Fruit fly (Drosophila melanogaster) whole organism, embryonic: ENCODE measurements around the gene CG18262.
A peak's percentile ranks its signal among the peaks of the same experiment; 100 is the strongest.

Experiments
- Bgb ChIP-seq: fragments of 200-800 bp; sonication (Bioruptor generic); IDR thresholded peaks from 2 replicates; pipeline ENCODE4 v1.3.6; 2022; ENCODE audit warnings: missing biosample characterization, missing genetic modification characterization; ENCODE audit not compliant: partially characterized antibody
- Blimp-1 ChIP-seq: fragments of 200-800 bp; sonication (Bioruptor generic); optimal IDR thresholded peaks from 3 replicates; lab custom pipeline; 2018; ENCODE audit warnings: missing biosample characterization, missing genetic modification characterization, mild to moderate bottlenecking, moderate library complexity, missing genetic modification reagents
- CG11093 ChIP-seq: fragments of 200-800 bp; sonication (Bioruptor generic); IDR thresholded peaks from 3 replicates; pipeline ENCODE4 v1.3.6; 2022; ENCODE audit warnings: missing biosample characterization, missing genetic modification characterization
- CG12659 ChIP-seq: fragments of 200-800 bp; sonication (Bioruptor generic); optimal IDR thresholded peaks from 3 replicates; lab custom pipeline; 2017; ENCODE audit warnings: mild to moderate bottlenecking, missing biosample characterization, missing genetic modification reagents, missing genetic modification characterization
- CG17328 ChIP-seq: fragments of 200-800 bp; sonication (Bioruptor generic); IDR thresholded peaks from 2 replicates; pipeline ENCODE4 v1.3.6; 2022; ENCODE audit warnings: missing biosample characterization, missing genetic modification characterization
- CG18619 ChIP-seq: fragments of 200-800 bp; sonication (Bioruptor generic); optimal IDR thresholded peaks from 3 replicates; lab custom pipeline; 2017; ENCODE audit warnings: missing biosample characterization, mild to moderate bottlenecking, missing genetic modification characterization
- CG3163 ChIP-seq: fragments of 200-800 bp; sonication (Bioruptor generic); optimal IDR thresholded peaks from 3 replicates; lab custom pipeline; 2016; ENCODE audit warnings: missing biosample characterization, missing genetic modification characterization
- CG5953 ChIP-seq: fragments of 200-800 bp; sonication (Bioruptor generic); IDR thresholded peaks from 2 replicates; pipeline ENCODE4 v1.3.6; 2022; ENCODE audit warnings: missing biosample characterization, missing genetic modification characterization
- CG6175 ChIP-seq: fragments of 200-800 bp; sonication (Bioruptor generic); IDR thresholded peaks from 3 replicates; pipeline ENCODE4 v1.3.6; 2022; ENCODE audit warnings: missing biosample characterization, missing genetic modification characterization
- CG6272 ChIP-seq: fragments of 200-800 bp; sonication (Bioruptor generic); IDR thresholded peaks from 2 replicates; pipeline ENCODE4 v1.3.6; 2022; ENCODE audit warnings: missing biosample characterization, missing genetic modification characterization
- CG6683 ChIP-seq: fragments of 200-800 bp; sonication (Bioruptor generic); optimal IDR thresholded peaks from 2 replicates; lab custom pipeline; 2017; ENCODE audit warnings: missing biosample characterization, mild to moderate bottlenecking, missing genetic modification characterization, missing genetic modification reagents
- CG6791 ChIP-seq: fragments of 200-800 bp; sonication (Bioruptor generic); IDR thresholded peaks from 3 replicates; pipeline ENCODE4 v1.3.6; 2022; ENCODE audit warnings: missing biosample characterization, missing genetic modification characterization; ENCODE audit not compliant: partially characterized antibody
- CG8944 ChIP-seq: fragments of 200-800 bp; sonication (Bioruptor generic); optimal IDR thresholded peaks from 3 replicates; lab custom pipeline; 2016; ENCODE audit warnings: missing biosample characterization, missing genetic modification characterization
- Dbx ChIP-seq: fragments of 200-800 bp; sonication (Bioruptor generic); IDR thresholded peaks from 3 replicates; pipeline ENCODE4 v1.3.6; 2022; ENCODE audit warnings: missing biosample characterization, missing genetic modification characterization
- Deaf1 ChIP-seq: fragments of 200-800 bp; optimal IDR thresholded peaks from 3 replicates; lab custom pipeline; 2019; ENCODE audit warnings: missing biosample characterization, mild to moderate bottlenecking, missing genetic modification characterization, moderate library complexity
- Drgx ChIP-seq: fragments of 200-800 bp; sonication (Bioruptor generic); IDR thresholded peaks from 2 replicates; pipeline ENCODE4 v1.3.6; 2022; ENCODE audit warnings: missing biosample characterization, missing genetic modification characterization
- E2f2 ChIP-seq: fragments of 200-800 bp; sonication (Bioruptor generic); IDR thresholded peaks from 2 replicates; pipeline ENCODE4 v1.3.6; 2022; ENCODE audit warnings: missing biosample characterization, missing genetic modification characterization
- HLH4C ChIP-seq: fragments of 200-800 bp; sonication (Bioruptor generic); IDR thresholded peaks from 3 replicates; pipeline ENCODE4 v1.3.6; 2022; ENCODE audit warnings: missing biosample characterization, missing genetic modification characterization; ENCODE audit not compliant: partially characterized antibody
- HLHmδ ChIP-seq: fragments of 200-800 bp; sonication (Bioruptor generic); optimal IDR thresholded peaks from 2 replicates; lab custom pipeline; 2018; ENCODE audit warnings: missing biosample characterization, mild to moderate bottlenecking, missing genetic modification characterization, moderate library complexity
- HmgD ChIP-seq: fragments of 200-800 bp; sonication (Bioruptor generic); optimal IDR thresholded peaks from 3 replicates; lab custom pipeline; 2016; ENCODE audit warnings: missing biosample characterization, missing genetic modification characterization
- Jarid2 ChIP-seq: fragments of 200-800 bp; sonication (Bioruptor generic); optimal IDR thresholded peaks from 3 replicates; lab custom pipeline; 2017; ENCODE audit warnings: mild to moderate bottlenecking, missing biosample characterization, missing genetic modification reagents, missing genetic modification characterization
- NFAT ChIP-seq: fragments of 200-800 bp; sonication (Bioruptor generic); IDR thresholded peaks from 2 replicates; pipeline ENCODE4 v1.3.6; 2022; ENCODE audit warnings: missing biosample characterization, missing genetic modification characterization
- Nf-YC ChIP-seq: fragments of 200-800 bp; optimal IDR thresholded peaks from 3 replicates; lab custom pipeline; 2019; ENCODE audit warnings: missing biosample characterization, mild to moderate bottlenecking, missing genetic modification characterization, moderate library complexity
- Pdp1 ChIP-seq, 2 experiments: fragments of 200-800 bp; sonication (Bioruptor generic); optimal IDR thresholded peaks; 3 replicates each; lab custom pipeline; 2016; ENCODE audit warnings: missing biosample characterization in 2 of 2, missing genetic modification characterization in 2 of 2, mild to moderate bottlenecking in 1 of 2, moderate library complexity in 1 of 2
- Poxn ChIP-seq: fragments of 200-800 bp; sonication (Bioruptor generic); IDR thresholded peaks from 2 replicates; pipeline ENCODE4 v1.3.6; 2022; ENCODE audit warnings: missing biosample characterization, missing genetic modification characterization
- Stat92E ChIP-seq, 3 experiments: fragments of >200 bp in 2 of 3; fragments of 200-800 bp in 1 of 3; sonication (Bioruptor generic) in 1 of 3; optimal IDR thresholded peaks; 2 replicates each; lab custom pipeline; 2017 to 2019; ENCODE audit warnings: missing biosample characterization in 3 of 3, missing genetic modification characterization in 3 of 3, mild to moderate bottlenecking in 1 of 3, moderate library complexity in 1 of 3
- Trl ChIP-seq, 3 experiments: fragments of >200 bp in 2 of 3; fragments of 200-800 bp in 1 of 3; sonication (Bioruptor generic) in 1 of 3; optimal IDR thresholded peaks; 2 replicates in 1 of 3; 3 replicates in 2 of 3; lab custom pipeline; 2016 to 2017; ENCODE audit warnings: missing biosample characterization in 1 of 3, missing genetic modification characterization in 1 of 3
- ase ChIP-seq: fragments of 200-800 bp; sonication (Bioruptor generic); IDR thresholded peaks from 3 replicates; pipeline ENCODE4 v1.3.6; 2022; ENCODE audit warnings: missing biosample characterization, missing genetic modification characterization
- ato ChIP-seq: fragments of 200-800 bp; sonication (Bioruptor generic); IDR thresholded peaks from 2 replicates; pipeline ENCODE4 v1.3.6; 2022; ENCODE audit warnings: missing biosample characterization, missing genetic modification characterization; ENCODE audit not compliant: partially characterized antibody
- cad ChIP-seq: fragments of >200 bp; optimal IDR thresholded peaks from 2 replicates; lab custom pipeline; 2017; ENCODE audit warnings: missing biosample characterization, missing genetic modification characterization
- chn ChIP-seq: fragments of 200-800 bp; sonication (Bioruptor generic); optimal IDR thresholded peaks from 2 replicates; lab custom pipeline; 2016; ENCODE audit warnings: missing biosample characterization, missing genetic modification characterization
- cwo ChIP-seq: fragments of 200-800 bp; sonication (Bioruptor generic); optimal IDR thresholded peaks from 3 replicates; lab custom pipeline; 2017; ENCODE audit warnings: missing biosample characterization, missing genetic modification characterization, mild to moderate bottlenecking, moderate library complexity, missing genetic modification reagents
- esg ChIP-seq: fragments of 200-800 bp; sonication (Bioruptor generic); conservative IDR thresholded peaks from 2 replicates; pipeline ENCODE4 v1.3.6; 2022; ENCODE audit warnings: missing biosample characterization, missing genetic modification characterization
- eyg ChIP-seq: fragments of 200-800 bp; sonication (Bioruptor generic); optimal IDR thresholded peaks from 3 replicates; lab custom pipeline; 2016; ENCODE audit warnings: missing biosample characterization, missing genetic modification characterization
- fru ChIP-seq: fragments of >200 bp; optimal IDR thresholded peaks from 2 replicates; lab custom pipeline; 2017
- ftz-f1 ChIP-seq: fragments of 200-800 bp; sonication (Bioruptor generic); optimal IDR thresholded peaks from 2 replicates; lab custom pipeline; 2016; ENCODE audit warnings: missing biosample characterization, missing genetic modification characterization
- gro ChIP-seq: fragments of 200-800 bp; sonication (Bioruptor generic); optimal IDR thresholded peaks from 2 replicates; lab custom pipeline; 2016; ENCODE audit warnings: missing biosample characterization, missing genetic modification characterization
- ken ChIP-seq: fragments of 200-800 bp; sonication (Bioruptor generic); IDR thresholded peaks from 3 replicates; pipeline ENCODE4 v1.3.6; 2022; ENCODE audit warnings: missing biosample characterization, missing genetic modification characterization
- kni ChIP-seq: fragments of 200-800 bp; sonication (Bioruptor generic); optimal IDR thresholded peaks from 3 replicates; lab custom pipeline; 2017; ENCODE audit warnings: mild to moderate bottlenecking, missing biosample characterization, missing genetic modification reagents, missing genetic modification characterization
- nom ChIP-seq: fragments of 200-800 bp; sonication (Bioruptor generic); optimal IDR thresholded peaks from 2 replicates; lab custom pipeline; 2017; ENCODE audit warnings: missing biosample characterization, missing genetic modification characterization, mild to moderate bottlenecking, moderate library complexity, missing genetic modification reagents
- rib ChIP-seq: fragments of 200-800 bp; sonication (Bioruptor generic); IDR thresholded peaks from 2 replicates; pipeline ENCODE4 v1.3.6; 2022; ENCODE audit warnings: missing biosample characterization, missing genetic modification characterization
- slou ChIP-seq: fragments of 200-800 bp; sonication (Bioruptor generic); optimal IDR thresholded peaks from 3 replicates; lab custom pipeline; 2016; ENCODE audit warnings: missing biosample characterization, missing genetic modification characterization
- so ChIP-seq: fragments of 200-800 bp; sonication (Bioruptor generic); IDR thresholded peaks from 3 replicates; pipeline ENCODE4 v1.3.6; 2022; ENCODE audit warnings: missing biosample characterization, missing genetic modification characterization
- vvl ChIP-seq: fragments of 200-800 bp; sonication (Bioruptor generic); IDR thresholded peaks from 2 replicates; pipeline ENCODE4 v1.3.6; 2022; ENCODE audit warnings: missing biosample characterization, missing genetic modification characterization
- wdn ChIP-seq: fragments of 200-800 bp; sonication (Bioruptor generic); IDR thresholded peaks from 2 replicates; pipeline ENCODE4 v1.3.6; 2022; ENCODE audit warnings: missing biosample characterization, missing genetic modification characterization
- zen2 ChIP-seq: fragments of 200-800 bp; sonication (Bioruptor generic); IDR thresholded peaks from 3 replicates; pipeline ENCODE4 v1.3.6; 2022; ENCODE audit warnings: missing biosample characterization, missing genetic modification characterization; ENCODE audit not compliant: partially characterized antibody
- zf30C ChIP-seq: fragments of 200-800 bp; sonication (Bioruptor generic); optimal IDR thresholded peaks from 3 replicates; lab custom pipeline; 2018; ENCODE audit warnings: missing biosample characterization, mild to moderate bottlenecking, missing genetic modification characterization

CG18262 gene

dm6 chrX:8193017-8193556, 40.3 kb downstream of the CG18262 start (continued):
- TF ChIP-seq CG6272 (GFP tag; lab: Robert Waterston, UW), result 0 out of 2 replicates have a peak, but pooled peaks have one; percentile 6
- peak; percentile 20; the same call in 1 of the 2 replicates for TF ChIP-seq wdn (GFP tag; lab: Robert Waterston, UW)
- peak; percentile 51; the same call in 1 of the 2 replicates for TF ChIP-seq vvl (GFP tag; lab: Robert Waterston, UW)
- TF ChIP-seq gro (GFP tag; lab: Kevin White, UChicago), result peak; percentile 30
- TF ChIP-seq E2f2 (GFP tag; lab: Robert Waterston, UW), result 0 out of 2 replicates have a peak, but pooled peaks have one; percentile 9
- TF ChIP-seq Bgb (GFP tag; lab: Robert Waterston, UW), result peak; percentile 62; the same call in 1 of the 2 replicates
- peak; percentile 41; the same call in 1 of the 3 replicates for TF ChIP-seq CG6791 (GFP tag; lab: Robert Waterston, UW)
- TF ChIP-seq rib, result peak; percentile 45; the same call in 1 of the 2 replicates
- peak; percentile 28 to 58 for TF ChIP-seq Trl (optimal IDR thresholded peaks at IDR 0.05; lab: Kevin White, UChicago)
- no peak for TF ChIP-seq Trl (GFP tag; optimal IDR thresholded peaks at IDR 0.05; lab: Kevin White, UChicago)
- peak; percentile 28; the same call in 1 of the 3 replicates for TF ChIP-seq zen2 (GFP tag; lab: Robert Waterston, UW)
- peak; percentile 95 for TF ChIP-seq Jarid2 (GFP tag; lab: Kevin White, UChicago)
- peak; percentile 90 for TF ChIP-seq CG3163 (GFP tag; lab: Kevin White, UChicago)
- peak; percentile 4 for TF ChIP-seq CG8944
- TF ChIP-seq CG6175 (GFP tag; lab: Robert Waterston, UW), result peak; percentile 85; the same call in 2 of the 3 replicates
- peak; percentile 3 for TF ChIP-seq Blimp-1 (GFP tag; lab: Kevin White, UChicago)
- no peak for TF ChIP-seq slou (GFP tag; lab: Kevin White, UChicago)
- no peak for TF ChIP-seq esg (GFP tag; lab: Robert Waterston, UW)
- peak; percentile 8 for TF ChIP-seq eyg (GFP tag; lab: Kevin White, UChicago)
- no peak for TF ChIP-seq ato (GFP tag; lab: Robert Waterston, UW)
- no peak for TF ChIP-seq CG18619 (GFP tag; lab: Kevin White, UChicago)
- peak; percentile 27; the same call in 1 of the 2 replicates for TF ChIP-seq Drgx
- peak; percentile 62 for TF ChIP-seq zf30C
- TF ChIP-seq CG17328, result peak; percentile 34; the same call in 1 of the 2 replicates
- peak; percentile 33; the same call in 1 of the 2 replicates for TF ChIP-seq NFAT (GFP tag; lab: Robert Waterston, UW)
- no peak for TF ChIP-seq chn (GFP tag; lab: Kevin White, UChicago)
- TF ChIP-seq HLH4C (GFP tag; lab: Robert Waterston, UW), result peak; percentile 50
- peak; percentile 7 for TF ChIP-seq CG12659 (GFP tag; lab: Kevin White, UChicago)
- TF ChIP-seq HmgD (GFP tag; lab: Kevin White, UChicago), result peak; percentile 4
- no peak for TF ChIP-seq HLHmδ
- TF ChIP-seq cwo (GFP tag; lab: Kevin White, UChicago), result peak; percentile 73
- 0 out of 3 replicates have a peak, but pooled peaks have one; percentile 19 for TF ChIP-seq ase
- peak; percentile 63 for TF ChIP-seq ftz-f1
- TF ChIP-seq Dbx (GFP tag; lab: Robert Waterston, UW), result peak; percentile 30; the same call in 1 of the 3 replicates
- peak; percentile 2 for TF ChIP-seq Nf-YC (tag; lab: Kevin White, UChicago)
- peak; percentile 38 for TF ChIP-seq nom (GFP tag; lab: Kevin White, UChicago)
- peak; percentile 69 for TF ChIP-seq kni (GFP tag; lab: Kevin White, UChicago)
- no peak for TF ChIP-seq Poxn (GFP tag; lab: Robert Waterston, UW)
- TF ChIP-seq CG11093 (GFP tag; lab: Robert Waterston, UW), result 0 out of 3 replicates have a peak, but pooled peaks have one; percentile 29
- TF ChIP-seq fru (lab: Kevin White, UChicago), result no peak
- peak; percentile 54 for TF ChIP-seq Deaf1 (tag; lab: Kevin White, UChicago)
- peak; percentile 62 for TF ChIP-seq cad (GFP tag; lab: Kevin White, UChicago)
- no peak for TF ChIP-seq CG6683 (GFP tag; lab: Kevin White, UChicago)
- peak in 1 of 2 experiments; percentile 19 for TF ChIP-seq Pdp1 (GFP tag; optimal IDR thresholded peaks at IDR 0.05; lab: Kevin White, UChicago)
- no peak for TF ChIP-seq ken (GFP tag; lab: Robert Waterston, UW)
- TF ChIP-seq Stat92E (GFP tag; optimal IDR thresholded peaks at IDR 0.05; lab: Kevin White, UChicago), result peak in 1 of 3 experiments; percentile 4
- TF ChIP-seq so, result 0 out of 3 replicates have a peak, but pooled peaks have one; percentile 31
- peak; percentile 57; the same call in 1 of the 2 replicates for TF ChIP-seq CG5953
